Fruit fly (Drosophila melanogaster): ENCODE measurements around the gene Pebp1.

DNA sequence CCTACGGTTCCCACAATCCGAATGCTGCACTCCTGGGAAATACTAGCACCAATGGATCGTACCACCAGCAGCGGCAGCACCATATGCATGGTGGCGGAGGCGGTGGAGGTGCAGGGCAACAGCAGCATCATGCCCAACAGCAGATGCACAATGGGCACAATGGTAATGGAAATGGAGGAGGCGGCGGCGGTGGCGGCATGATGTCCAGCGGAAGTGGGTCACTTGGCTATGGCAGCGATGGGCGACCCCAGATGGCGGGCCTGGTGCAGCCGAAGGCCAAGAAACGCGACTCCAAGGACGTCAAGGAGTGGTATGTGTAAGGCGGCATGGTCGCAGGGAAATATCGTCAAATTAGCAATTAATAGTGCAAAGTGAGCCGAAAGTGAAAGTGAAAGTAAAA, 17.7 kb downstream of the Pebp1 start:
- TF ChIP-seq Crg-1 (GFP tag; optimal IDR thresholded peaks at IDR 0.05): no peak
- TF ChIP-seq CG5204 (GFP tag; optimal IDR thresholded peaks at IDR 0.05): no peak
- TF ChIP-seq toe (GFP tag; optimal IDR thresholded peaks at IDR 0.05): no peak
- TF ChIP-seq bab1 (GFP tag; optimal IDR thresholded peaks at IDR 0.05): no peak
- TF ChIP-seq CG7101 (tag; optimal IDR thresholded peaks at IDR 0.05): no peak
- TF ChIP-seq ovo (GFP tag; optimal IDR thresholded peaks at IDR 0.05): no peak
- no peak for TF ChIP-seq Clk (GFP tag; optimal IDR thresholded peaks at IDR 0.05)
- TF ChIP-seq cic (GFP tag; optimal IDR thresholded peaks at IDR 0.05): no peak

Data from whole organism, adult.